Fruit fly (Drosophila melanogaster): ENCODE data around the gene Svip.

Svip gene

DNA sequence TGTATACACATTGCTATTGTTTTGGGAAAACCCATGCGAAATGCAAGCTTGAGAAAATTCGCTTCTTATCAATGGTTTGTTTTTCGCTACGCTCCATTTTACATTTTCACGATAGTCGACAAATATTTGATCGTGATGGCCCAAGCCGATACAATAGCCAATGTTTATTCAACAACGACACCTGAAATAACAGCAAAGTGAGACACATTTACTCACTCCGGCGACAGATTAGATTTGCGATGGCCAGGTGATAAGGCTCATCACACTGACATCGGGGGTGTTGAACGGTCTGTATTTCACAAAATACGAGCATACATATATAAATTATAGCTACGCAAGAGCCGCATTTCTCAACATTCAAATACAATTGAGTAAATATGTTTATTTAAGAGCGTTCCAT lies 38.4 kb downstream of the Svip start:
- TF ChIP-seq CG10631 (GFP tag; optimal IDR thresholded peaks at IDR 0.05), result peak; percentile 16
- TF ChIP-seq CG9139 (GFP tag; optimal IDR thresholded peaks at IDR 0.05), result no peak
- peak; percentile 25 for TF ChIP-seq Eip78C (GFP tag)
- TF ChIP-seq spab (GFP tag; optimal IDR thresholded peaks at IDR 0.05), result peak; percentile 23
- no peak for TF ChIP-seq net (GFP tag; optimal IDR thresholded peaks at IDR 0.05)
- no peak for TF ChIP-seq fd85E (GFP tag; optimal IDR thresholded peaks at IDR 0.05)
- no peak for TF ChIP-seq Hr4 (GFP tag; optimal IDR thresholded peaks at IDR 0.05)
- no peak for TF ChIP-seq CG11902 (GFP tag; optimal IDR thresholded peaks at IDR 0.05)
- no peak for TF ChIP-seq CG10669 (GFP tag; optimal IDR thresholded peaks at IDR 0.05)
- TF ChIP-seq CG31627 (GFP tag; optimal IDR thresholded peaks at IDR 0.05), result no peak
- no peak for TF ChIP-seq ss (GFP tag; optimal IDR thresholded peaks at IDR 0.05)
- TF ChIP-seq CG3032 (tag; optimal IDR thresholded peaks at IDR 0.05), result no peak
- TF ChIP-seq CG8632 (GFP tag; optimal IDR thresholded peaks at IDR 0.05), result no peak
- no peak for TF ChIP-seq achi (GFP tag; optimal IDR thresholded peaks at IDR 0.05)
- no peak for TF ChIP-seq Met (GFP tag; optimal IDR thresholded peaks at IDR 0.05)
- TF ChIP-seq acj6 (GFP tag; optimal IDR thresholded peaks at IDR 0.05), result no peak
- TF ChIP-seq Eip75B (GFP tag; optimal IDR thresholded peaks at IDR 0.05), result no peak
- TF ChIP-seq cyc (GFP tag; optimal IDR thresholded peaks at IDR 0.05), result no peak
- no peak for TF ChIP-seq dac (GFP tag; optimal IDR thresholded peaks at IDR 0.05)
- TF ChIP-seq svp (GFP tag), result peak; percentile 45
- peak; percentile 9 for TF ChIP-seq esn (GFP tag; optimal IDR thresholded peaks at IDR 0.05)
- TF ChIP-seq OdsH (GFP tag; optimal IDR thresholded peaks at IDR 0.05), result peak; percentile 4
- no peak for TF ChIP-seq Ets21C (GFP tag; optimal IDR thresholded peaks at IDR 0.05)
- no peak for TF ChIP-seq CG32006 (GFP tag; optimal IDR thresholded peaks at IDR 0.05)
- TF ChIP-seq eg (GFP tag; IDR thresholded peaks at IDR 0.05), result no peak
- no peak for TF ChIP-seq lz (GFP tag; optimal IDR thresholded peaks at IDR 0.05)
- TF ChIP-seq Hr38 (GFP tag; optimal IDR thresholded peaks at IDR 0.05), result no peak
- no peak for TF ChIP-seq CG4318 (GFP tag; optimal IDR thresholded peaks at IDR 0.05)
- no peak for TF ChIP-seq CG6854 (GFP tag; optimal IDR thresholded peaks at IDR 0.05)
- TF ChIP-seq Sox14 (GFP tag; optimal IDR thresholded peaks at IDR 0.05), result no peak
- no peak for TF ChIP-seq CG6792 (GFP tag; optimal IDR thresholded peaks at IDR 0.05)
- no peak for TF ChIP-seq Sox102F (GFP tag; optimal IDR thresholded peaks at IDR 0.05)
- TF ChIP-seq CG3919 (GFP tag; optimal IDR thresholded peaks at IDR 0.05), result no peak
- TF ChIP-seq CG8319 (GFP tag; optimal IDR thresholded peaks at IDR 0.05), result no peak
- peak; percentile 57; the same call in 2 of the 3 replicates for TF ChIP-seq CG6163 (GFP tag; IDR thresholded peaks at IDR 0.05)
- no peak for TF ChIP-seq Blimp-1 (GFP tag; optimal IDR thresholded peaks at IDR 0.05)
- no peak for TF ChIP-seq Smox (GFP tag; optimal IDR thresholded peaks at IDR 0.05)
- TF ChIP-seq CG15336 (GFP tag; IDR thresholded peaks at IDR 0.05), result no peak
- no peak for TF ChIP-seq CG34406 (GFP tag; optimal IDR thresholded peaks at IDR 0.05)
- peak; percentile 1 for TF ChIP-seq CG7368 (GFP tag; optimal IDR thresholded peaks at IDR 0.05)
- TF ChIP-seq vri (GFP tag; optimal IDR thresholded peaks at IDR 0.05), result peak; percentile 40
- no peak for TF ChIP-seq CG11762 (GFP tag; optimal IDR thresholded peaks at IDR 0.05; ENCODE audit: insufficient read depth)
- TF ChIP-seq topi (GFP tag; optimal IDR thresholded peaks at IDR 0.05), result no peak
- no peak for TF ChIP-seq dsx (GFP tag; optimal IDR thresholded peaks at IDR 0.05; ENCODE audit: poor library complexity, severe bottlenecking)
- peak; percentile 52 for TF ChIP-seq CG6808 (GFP tag; optimal IDR thresholded peaks at IDR 0.05)
- TF ChIP-seq fd59A (GFP tag; optimal IDR thresholded peaks at IDR 0.05), result no peak
- TF ChIP-seq fkh (GFP tag; optimal IDR thresholded peaks at IDR 0.05), result peak; percentile 93
- TF ChIP-seq Sox15 (GFP tag; optimal IDR thresholded peaks at IDR 0.05), result no peak
- TF ChIP-seq CG8119 (GFP tag; IDR thresholded peaks at IDR 0.05), result 0 out of 3 replicates have a peak, but pooled peaks have one; percentile 22
- TF ChIP-seq CG6276 (GFP tag; optimal IDR thresholded peaks at IDR 0.05), result no peak
- no peak for TF ChIP-seq Lpt (GFP tag; optimal IDR thresholded peaks at IDR 0.05)
- TF ChIP-seq Hr39 (GFP tag; optimal IDR thresholded peaks at IDR 0.05), result no peak
- TF ChIP-seq Gug (GFP tag; IDR thresholded peaks at IDR 0.05), result no peak

Measured in whole organism, prepupa.